Fruit fly (Drosophila melanogaster) whole organism, embryonic: Measurements from ENCODE around the gene att-ORFB.

Source experiments
- Aef1 ChIP-seq: fragments of 200-800 bp; sonication (Bioruptor generic); IDR thresholded peaks from 3 replicates; pipeline ENCODE4 v1.3.6; 2022; ENCODE audit warnings: missing biosample characterization, missing genetic modification characterization
- Awh ChIP-seq: fragments of 200-800 bp; sonication (Bioruptor generic); IDR thresholded peaks from 2 replicates; pipeline ENCODE4, ENCODE4 v1.3.6; 2022; ENCODE audit warnings: missing biosample characterization, missing genetic modification characterization
- CG12769 ChIP-seq: fragments of 200-800 bp; sonication (Bioruptor generic); optimal IDR thresholded peaks from 2 replicates; lab custom pipeline; 2019; ENCODE audit warnings: missing biosample characterization, mild to moderate bottlenecking, missing genetic modification characterization, moderate library complexity
- CG13894 ChIP-seq: fragments of 200-800 bp; sonication (Bioruptor generic); optimal IDR thresholded peaks from 3 replicates; lab custom pipeline; 2018; ENCODE audit warnings: missing biosample characterization, mild to moderate bottlenecking, missing genetic modification characterization, moderate library complexity
- CG15479 ChIP-seq: fragments of 200-800 bp; sonication (Bioruptor generic); optimal IDR thresholded peaks from 3 replicates; lab custom pipeline; 2019; ENCODE audit warnings: missing biosample characterization, mild to moderate bottlenecking, missing genetic modification characterization, moderate library complexity
- CG15601 ChIP-seq: fragments of 200-800 bp; sonication (Bioruptor generic); optimal IDR thresholded peaks from 3 replicates; lab custom pipeline; 2019; ENCODE audit warnings: missing biosample characterization, mild to moderate bottlenecking, missing genetic modification characterization, moderate library complexity
- CG18619 ChIP-seq: fragments of 200-800 bp; sonication (Bioruptor generic); optimal IDR thresholded peaks from 3 replicates; lab custom pipeline; 2017; ENCODE audit warnings: missing biosample characterization, mild to moderate bottlenecking, missing genetic modification characterization
- CG2120 ChIP-seq: fragments of 200-800 bp; sonication (Bioruptor generic); optimal IDR thresholded peaks from 3 replicates; lab custom pipeline; 2016; ENCODE audit warnings: missing biosample characterization, missing genetic modification characterization
- CG2678 ChIP-seq: fragments of 200-800 bp; sonication (Bioruptor generic); optimal IDR thresholded peaks from 3 replicates; lab custom pipeline; 2019; ENCODE audit warnings: missing biosample characterization, mild to moderate bottlenecking, missing genetic modification characterization, moderate library complexity
- CG32532 ChIP-seq: fragments of 200-800 bp; sonication (Bioruptor generic); IDR thresholded peaks from 2 replicates; pipeline ENCODE4 v1.3.6; 2022; ENCODE audit warnings: missing biosample characterization, missing genetic modification characterization
- CG3281 ChIP-seq: fragments of 200-800 bp; sonication (Bioruptor generic); optimal IDR thresholded peaks from 3 replicates; lab custom pipeline; 2017; ENCODE audit warnings: missing biosample characterization, mild to moderate bottlenecking, missing genetic modification characterization
- CG5180 ChIP-seq: fragments of 200-800 bp; sonication (Bioruptor generic); optimal IDR thresholded peaks from 3 replicates; lab custom pipeline; 2017; ENCODE audit warnings: missing biosample characterization, missing genetic modification characterization, mild to moderate bottlenecking, moderate library complexity, missing genetic modification reagents
- CG6175 ChIP-seq: fragments of 200-800 bp; sonication (Bioruptor generic); IDR thresholded peaks from 3 replicates; pipeline ENCODE4 v1.3.6; 2022; ENCODE audit warnings: missing biosample characterization, missing genetic modification characterization
- CG9876 ChIP-seq: fragments of 200-800 bp; sonication (Bioruptor generic); optimal IDR thresholded peaks from 2 replicates; lab custom pipeline; 2016; ENCODE audit warnings: missing biosample characterization, missing genetic modification characterization
- Drgx ChIP-seq: fragments of 200-800 bp; sonication (Bioruptor generic); IDR thresholded peaks from 2 replicates; pipeline ENCODE4 v1.3.6; 2022; ENCODE audit warnings: missing biosample characterization, missing genetic modification characterization
- Ets65A ChIP-seq: fragments of 200-800 bp; sonication (Bioruptor generic); peaks from one replicate; lab custom pipeline; 2016; ENCODE audit warnings: missing biosample characterization, missing genetic modification characterization
- Hr3 ChIP-seq: fragments of 200-800 bp; sonication (Bioruptor generic); optimal IDR thresholded peaks from 3 replicates; lab custom pipeline; 2016; ENCODE audit warnings: missing biosample characterization, missing genetic modification characterization
- Med ChIP-seq: fragments of 200-800 bp; sonication (Bioruptor generic); peaks from one replicate; lab custom pipeline; 2016; ENCODE audit warnings: missing biosample characterization, missing genetic modification characterization, mild to moderate bottlenecking, inconsistent platforms, moderate library complexity
- Meics ChIP-seq: fragments of 200-800 bp; sonication (Bioruptor generic); optimal IDR thresholded peaks from 2 replicates; lab custom pipeline; 2017; ENCODE audit warnings: missing biosample characterization, mild to moderate bottlenecking, missing genetic modification characterization
- Rfx ChIP-seq: fragments of 200-800 bp; sonication (Bioruptor generic); IDR thresholded peaks from 2 replicates; pipeline ENCODE4 v1.3.6; 2022; ENCODE audit warnings: missing biosample characterization, missing genetic modification characterization
- bigmax ChIP-seq: fragments of 200-800 bp; sonication (Bioruptor generic); optimal IDR thresholded peaks from 2 replicates; lab custom pipeline; 2018; ENCODE audit warnings: missing biosample characterization, mild to moderate bottlenecking, missing genetic modification characterization
- chinmo ChIP-seq: fragments of 200-800 bp; sonication (Bioruptor generic); IDR thresholded peaks from 4 replicates; pipeline ENCODE4 v1.3.6; 2022; ENCODE audit warnings: missing biosample characterization, missing genetic modification characterization; ENCODE audit not compliant: partially characterized antibody
- cwo ChIP-seq: fragments of 200-800 bp; sonication (Bioruptor generic); optimal IDR thresholded peaks from 3 replicates; lab custom pipeline; 2017; ENCODE audit warnings: missing biosample characterization, missing genetic modification characterization, mild to moderate bottlenecking, moderate library complexity, missing genetic modification reagents
- jumu ChIP-seq: fragments of 200-800 bp; sonication (Bioruptor generic); optimal IDR thresholded peaks from 3 replicates; lab custom pipeline; 2016; ENCODE audit warnings: missing biosample characterization, missing genetic modification characterization
- kah ChIP-seq: fragments of 200-800 bp; sonication (Bioruptor generic); optimal IDR thresholded peaks from 2 replicates; lab custom pipeline; 2018; ENCODE audit warnings: missing biosample characterization, mild to moderate bottlenecking, missing genetic modification characterization
- lilli ChIP-seq: fragments of 200-800 bp; sonication (Bioruptor generic); optimal IDR thresholded peaks from 3 replicates; lab custom pipeline; 2016; ENCODE audit warnings: missing biosample characterization, missing genetic modification characterization
- lmd ChIP-seq: fragments of 200-800 bp; sonication (Bioruptor generic); IDR thresholded peaks from 2 replicates; pipeline ENCODE4 v1.3.6; 2022; ENCODE audit warnings: missing biosample characterization, missing genetic modification characterization
- lola ChIP-seq, 3 experiments: fragments of >200 bp in 2 of 3; fragments of 200-800 bp in 1 of 3; sonication (Bioruptor generic) in 1 of 3; optimal IDR thresholded peaks; 2 replicates each; lab custom pipeline; 2017 to 2019; ENCODE audit warnings: missing biosample characterization in 3 of 3, missing genetic modification characterization in 3 of 3, mild to moderate bottlenecking in 1 of 3, moderate library complexity in 1 of 3
- pum ChIP-seq: fragments of 200-800 bp; sonication (Bioruptor generic); optimal IDR thresholded peaks from 2 replicates; lab custom pipeline; 2016; ENCODE audit warnings: missing biosample characterization, missing genetic modification characterization
- ranshi ChIP-seq: fragments of 200-800 bp; sonication (Bioruptor generic); IDR thresholded peaks from 2 replicates; pipeline ENCODE4 v1.3.6; 2022; ENCODE audit warnings: missing biosample characterization, missing genetic modification characterization
- schlank ChIP-seq: fragments of 200-800 bp; sonication (Bioruptor generic); optimal IDR thresholded peaks from 2 replicates; lab custom pipeline; 2018; ENCODE audit warnings: missing biosample characterization, mild to moderate bottlenecking, missing genetic modification characterization
- sens ChIP-seq: fragments of 200-800 bp; sonication (Bioruptor generic); peaks from one replicate; lab custom pipeline; 2016; ENCODE audit warnings: missing biosample characterization, missing genetic modification characterization
- stwl ChIP-seq: fragments of 200-800 bp; sonication (Bioruptor generic); optimal IDR thresholded peaks from 3 replicates; lab custom pipeline; 2018; ENCODE audit warnings: missing biosample characterization, mild to moderate bottlenecking, missing genetic modification characterization, moderate library complexity
- sug ChIP-seq: fragments of 200-800 bp; optimal IDR thresholded peaks from 2 replicates; lab custom pipeline; 2019; ENCODE audit warnings: missing biosample characterization, mild to moderate bottlenecking, missing genetic modification characterization, moderate library complexity
- vvl ChIP-seq: fragments of 200-800 bp; sonication (Bioruptor generic); IDR thresholded peaks from 2 replicates; pipeline ENCODE4 v1.3.6; 2022; ENCODE audit warnings: missing biosample characterization, missing genetic modification characterization
- wor ChIP-seq: fragments of 200-800 bp; sonication (Bioruptor generic); IDR thresholded peaks from 2 replicates; pipeline ENCODE4 v1.3.6; 2022; ENCODE audit warnings: missing biosample characterization, missing genetic modification characterization

The att-ORFB gene

dm6 chr3R:20546662-20547620 lies 7.3 kb downstream of the att-ORFB start (continued):
- no peak for TF ChIP-seq Meics
- TF ChIP-seq wor (GFP tag; lab: Robert Waterston, UW) = no peak
- no peak for TF ChIP-seq Awh (GFP tag; lab: Robert Waterston, UW)
- TF ChIP-seq Hr3 (GFP tag; lab: Kevin White, UChicago) = no peak
- TF ChIP-seq CG18619 = peak; percentile 30
- peak; percentile 11 for TF ChIP-seq sug (tag; lab: Kevin White, UChicago)
- peak; percentile 17 for TF ChIP-seq lilli (GFP tag; lab: Kevin White, UChicago)
- peak; percentile 15 for TF ChIP-seq CG3281 (GFP tag; lab: Kevin White, UChicago)
- peak; percentile 18 for TF ChIP-seq CG2120
- TF ChIP-seq CG2678 (tag; lab: Kevin White, UChicago) = peak; percentile 4
- no peak for TF ChIP-seq CG15601 (tag; lab: Kevin White, UChicago)
- peak; percentile 33 for TF ChIP-seq CG5180 (GFP tag; lab: Kevin White, UChicago)
- no peak for TF ChIP-seq pum (GFP tag; lab: Kevin White, UChicago)
- peak; percentile 76 for TF ChIP-seq CG15479 (GFP tag; lab: Kevin White, UChicago)
- 0 out of 4 replicates have a peak, but pooled peaks have one; percentile 74 for TF ChIP-seq chinmo
- no peak for TF ChIP-seq Aef1 (GFP tag; lab: Robert Waterston, UW)
- TF ChIP-seq stwl (tag; lab: Kevin White, UChicago) = no peak

DNA sequence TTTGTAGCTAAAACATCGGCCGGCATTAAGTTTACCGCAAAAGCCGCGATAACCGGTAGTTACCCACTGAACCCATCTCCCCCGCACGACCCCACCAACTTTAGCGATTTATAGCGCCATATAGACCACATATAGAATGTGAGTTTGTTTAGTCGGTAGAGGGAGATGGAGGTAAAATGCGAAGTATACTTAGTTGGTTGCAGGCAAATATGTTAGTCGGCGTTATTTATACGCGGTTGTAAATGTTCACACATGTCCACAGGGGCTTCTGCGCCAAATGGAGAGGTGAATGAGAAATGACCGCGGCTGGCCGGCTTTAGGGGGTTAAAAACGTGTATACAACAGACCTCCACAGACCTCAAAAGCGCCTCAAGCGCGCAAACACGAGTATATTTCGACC lies 8.5 kb downstream of the att-ORFB start:
- TF ChIP-seq vvl (GFP tag; lab: Robert Waterston, UW) (0 out of 2 replicates have a peak, but pooled peaks have one; percentile 51), CG9876 (no peak), lola (GFP tag; optimal IDR thresholded peaks at IDR 0.05; lab: Kevin White, UChicago) (no peak), Med (GFP tag; lab: Kevin White, UChicago) (peak; percentile 62), bigmax (no peak), CG12769 (tag; lab: Kevin White, UChicago) (peak; percentile 18), sens (peak; percentile 34), CG13894 (peak; percentile 51), schlank (tag; lab: Kevin White, UChicago) (peak; percentile 20), Rfx (GFP tag; lab: Robert Waterston, UW) (0 out of 2 replicates have a peak, but pooled peaks have one; percentile 19), ranshi (GFP tag; lab: Robert Waterston, UW) (0 out of 2 replicates have a peak, but pooled peaks have one; percentile 11), CG6175 (GFP tag; lab: Robert Waterston, UW) (peak; percentile 40; the same call in 1 of the 3 replicates), lmd (0 out of 2 replicates have a peak, but pooled peaks have one; percentile 4), Ets65A (GFP tag; lab: Kevin White, UChicago) (peak; percentile 23), sug (tag; lab: Kevin White, UChicago) (peak; percentile 22), CG32532 (GFP tag; lab: Robert Waterston, UW) (peak; percentile 22; the same call in 1 of the 2 replicates), kah (GFP tag; lab: Kevin White, UChicago) (no peak), cwo (GFP tag; lab: Kevin White, UChicago) (peak; percentile 14)

DNA sequence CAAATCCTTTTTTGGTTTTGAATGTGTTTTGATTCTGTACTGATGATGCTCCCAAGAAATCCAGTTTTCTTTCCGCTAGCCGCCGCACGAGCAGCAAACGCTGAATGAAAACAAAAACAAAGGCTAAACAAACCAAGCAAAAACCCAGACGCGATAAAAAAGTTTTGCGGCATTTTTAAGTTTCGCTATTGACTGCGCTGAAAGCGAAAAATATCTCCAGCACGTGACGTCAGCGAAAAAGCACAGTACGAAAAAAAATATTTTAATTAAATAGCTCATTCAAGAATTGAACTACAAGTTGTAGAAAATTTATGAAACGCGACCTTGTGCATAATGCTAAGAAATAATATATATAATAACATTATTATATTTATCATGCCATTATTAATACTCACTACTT lies 9.2 kb downstream of the att-ORFB start:
- TF ChIP-seq Drgx (GFP tag; lab: Robert Waterston, UW) (0 out of 2 replicates have a peak, but pooled peaks have one; percentile 8), jumu (no peak)
- TF ChIP-seq, all 482 proteins: peak for 1
